Fruit fly (Drosophila melanogaster) Kc167 (cell line): Measurements from ENCODE around the gene CG45263.

Experiments
- Sin3A ChIP-seq: fragments of >200 bp; optimal IDR thresholded peaks from 2 replicates; lab custom pipeline; 2018; ENCODE audit warnings: missing external identifiers
- ttk ChIP-seq: sonication (Bioruptor generic); optimal IDR thresholded peaks from 2 replicates; lab custom pipeline; 2017; ENCODE audit warnings: missing external identifiers

dm6 chr3R:8484573-8484972, 7.2 kb upstream of the CG45263 start:
- no peak for TF ChIP-seq Sin3A (lab: Kevin White, UChicago)
- no peak for TF ChIP-seq ttk
